Fruit fly (Drosophila melanogaster): ENCODE measurements around the gene rux.

dm6 chrX:6068714-6069113 is 31.1 kb upstream of the rux start:
- TF ChIP-seq Hr96 (GFP tag; optimal IDR thresholded peaks at IDR 0.05) (no peak), CG7101 (tag; optimal IDR thresholded peaks at IDR 0.05) (no peak), CG7045 (GFP tag; optimal IDR thresholded peaks at IDR 0.05) (no peak), bab1 (GFP tag; optimal IDR thresholded peaks at IDR 0.05) (no peak), CG11617 (GFP tag; optimal IDR thresholded peaks at IDR 0.05) (no peak)

All from whole organism, adult.